Worm (Caenorhabditis elegans): Measurements from ENCODE around the gene mrps-18.C.
A peak's percentile ranks its signal among the peaks of the same experiment; 100 is the strongest.

Gene mrps-18.C

ce11 chrII:6718221-6718620 is 17.8 kb upstream of the mrps-18.C start, which contains the start of gene tsp-10:
tsp-10 (plus strand) TSS chrII:6718586.
- TF ChIP-seq elt-2 (tag; optimal IDR thresholded peaks at IDR 0.05) (peak; percentile 60), sea-2 (GFP tag; optimal IDR thresholded peaks at IDR 0.05) (no peak)

ce11 chrII:6721581-6721980 is 14.4 kb upstream of the mrps-18.C start:
- TF ChIP-seq lin-39 (tag; optimal IDR thresholded peaks at IDR 0.05) (peak; percentile 14), ceh-28 (tag; optimal IDR thresholded peaks at IDR 0.05) (no peak), nhr-12 (tag; optimal IDR thresholded peaks at IDR 0.05) (no peak), nhr-43 (tag; optimal IDR thresholded peaks at IDR 0.05; ENCODE audit: poor library complexity, severe bottlenecking) (no peak), elt-3 (tag; optimal IDR thresholded peaks at IDR 0.05) (no peak), nfya-1 (tag; optimal IDR thresholded peaks at IDR 0.05; ENCODE audit: insufficient read depth) (peak; percentile 48), nhr-237 (tag; optimal IDR thresholded peaks at IDR 0.05) (no peak), ztf-4 (tag; optimal IDR thresholded peaks at IDR 0.05) (no peak), pha-4 (tag; optimal IDR thresholded peaks at IDR 0.05) (peak; percentile 44), sea-2 (GFP tag; optimal IDR thresholded peaks at IDR 0.05) (no peak), eor-1 (tag; optimal IDR thresholded peaks at IDR 0.05) (no peak), elt-2 (tag; optimal IDR thresholded peaks at IDR 0.05) (no peak), mdl-1 (tag; optimal IDR thresholded peaks at IDR 0.05) (no peak), tbx-2 (tag; optimal IDR thresholded peaks at IDR 0.05) (no peak), nhr-25 (tag; optimal IDR thresholded peaks at IDR 0.05) (no peak), nhr-76 (tag; optimal IDR thresholded peaks at IDR 0.05) (no peak), zag-1 (tag; optimal IDR thresholded peaks at IDR 0.05) (no peak), hmg-11 (tag; optimal IDR thresholded peaks at IDR 0.05) (peak; percentile 38), lsy-12 (tag; optimal IDR thresholded peaks at IDR 0.05) (peak; percentile 36)

ce11 chrII:6726814-6727213 is 9.2 kb upstream of the mrps-18.C start:
- TF ChIP-seq egl-5 (tag; optimal IDR thresholded peaks at IDR 0.05) (peak; percentile 40), nhr-67 (tag; optimal IDR thresholded peaks at IDR 0.05) (no peak)

DNA sequence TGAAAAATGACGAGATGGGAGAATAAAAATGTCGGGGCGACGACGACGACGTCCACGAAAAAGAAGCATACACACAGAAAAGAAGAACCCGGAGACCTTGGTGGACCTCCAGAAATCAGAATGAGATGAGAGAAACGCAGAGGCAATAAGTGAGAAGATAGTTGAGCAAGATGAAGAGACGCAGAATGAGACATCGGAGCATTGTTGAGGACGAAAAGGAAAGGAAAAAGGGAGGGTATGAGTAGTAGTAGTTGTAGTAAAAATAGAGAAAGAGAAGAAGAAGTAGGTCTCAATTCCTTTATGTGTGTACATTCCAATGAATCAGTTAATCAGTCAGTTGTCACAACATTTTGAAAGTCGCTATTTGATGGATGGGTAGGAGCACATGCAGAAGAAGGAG is 6.7 kb upstream of the mrps-18.C start, which contains the start of gene T14B4.8:
TSS of gene T14B4.8 (minus strand) at position 60 of the 400 bp plus-strand sequence.
- no peak for TF ChIP-seq pqm-1 (tag; optimal IDR thresholded peaks at IDR 0.05)
- TF ChIP-seq pha-4 (tag; optimal IDR thresholded peaks at IDR 0.05): no peak
- TF ChIP-seq nfya-1 (tag; optimal IDR thresholded peaks at IDR 0.05; ENCODE audit: insufficient read depth): peak; percentile 46
- TF ChIP-seq ceh-82 (tag; optimal IDR thresholded peaks at IDR 0.05): no peak
- no peak for TF ChIP-seq ztf-4 (tag; optimal IDR thresholded peaks at IDR 0.05)
- TF ChIP-seq hmg-11 (tag; optimal IDR thresholded peaks at IDR 0.05): peak; percentile 21

- no peak for TF ChIP-seq nfya-1 (tag; optimal IDR thresholded peaks at IDR 0.05; ENCODE audit: insufficient read depth)
- TF ChIP-seq lin-15B (tag; optimal IDR thresholded peaks at IDR 0.05): no peak
- TF ChIP-seq skn-1 (tag; optimal IDR thresholded peaks at IDR 0.05): no peak
- no peak for TF ChIP-seq jun-1 (tag; optimal IDR thresholded peaks at IDR 0.05)
- no peak for TF ChIP-seq pha-4 (tag; optimal IDR thresholded peaks at IDR 0.05)
- no peak for TF ChIP-seq eor-1 (tag; optimal IDR thresholded peaks at IDR 0.05)
- TF ChIP-seq nhr-237 (tag; optimal IDR thresholded peaks at IDR 0.05): no peak
- no peak for TF ChIP-seq nhr-77 (tag; optimal IDR thresholded peaks at IDR 0.05)
- TF ChIP-seq nhr-67 (tag; optimal IDR thresholded peaks at IDR 0.05): no peak
- no peak for TF ChIP-seq lsy-12 (tag; optimal IDR thresholded peaks at IDR 0.05)
- no peak for TF ChIP-seq ztf-4 (tag; optimal IDR thresholded peaks at IDR 0.05)
- TF ChIP-seq egl-27 (tag; optimal IDR thresholded peaks at IDR 0.05): no peak
- no peak for TF ChIP-seq fkh-2 (tag; optimal IDR thresholded peaks at IDR 0.05)
- TF ChIP-seq mml-1 (tag; optimal IDR thresholded peaks at IDR 0.05): no peak
- no peak for TF ChIP-seq ama-1 (optimal IDR thresholded peaks at IDR 0.05)
- no peak for TF ChIP-seq nhr-11 (tag; optimal IDR thresholded peaks at IDR 0.05)
Observed at ce11 chrII:6733718-6734117, 2.3 kb upstream of the mrps-18.C start, which contains the start of gene T14B4.9. T14B4.9 (minus strand) TSS chrII:6733818.

ce11 chrII:6734674-6735073 is 1.3 kb upstream of the mrps-18.C start, which contains the start of gene T14B4.3:
T14B4.3 (plus strand) TSS chrII:6734937.
- TF ChIP-seq fkh-2 (tag; optimal IDR thresholded peaks at IDR 0.05) (no peak), nfya-1 (tag; optimal IDR thresholded peaks at IDR 0.05; ENCODE audit: insufficient read depth) (peak; percentile 69), egl-5 (tag; optimal IDR thresholded peaks at IDR 0.05) (peak; percentile 21), pqm-1 (tag; optimal IDR thresholded peaks at IDR 0.05) (peak; percentile 54), ama-1 (optimal IDR thresholded peaks at IDR 0.05) (no peak), snpc-4 (tag; optimal IDR thresholded peaks at IDR 0.05) (peak; percentile 25), R02D3.7 (tag; optimal IDR thresholded peaks at IDR 0.05) (no peak), nhr-23 (tag; optimal IDR thresholded peaks at IDR 0.05) (peak; percentile 44), nhr-43 (tag; optimal IDR thresholded peaks at IDR 0.05; ENCODE audit: poor library complexity, severe bottlenecking) (peak; percentile 69), unc-62 (GFP tag; optimal IDR thresholded peaks at IDR 0.05) (no peak), nhr-25 (tag; optimal IDR thresholded peaks at IDR 0.05) (peak; percentile 54), lin-15B (tag; optimal IDR thresholded peaks at IDR 0.05) (peak; percentile 87), lsy-12 (tag; optimal IDR thresholded peaks at IDR 0.05) (peak; percentile 15), pha-4 (tag; optimal IDR thresholded peaks at IDR 0.05) (peak; percentile 93), elt-2 (tag; optimal IDR thresholded peaks at IDR 0.05) (peak; percentile 27), lin-39 (tag; optimal IDR thresholded peaks at IDR 0.05) (peak; percentile 17), eor-1 (tag; optimal IDR thresholded peaks at IDR 0.05) (no peak), daf-12 (tag; optimal IDR thresholded peaks at IDR 0.05) (no peak), ztf-11 (tag; optimal IDR thresholded peaks at IDR 0.05) (no peak), mdl-1 (tag; optimal IDR thresholded peaks at IDR 0.05) (no peak)

Measured in whole organism, L3 larva.